Fruit fly (Drosophila melanogaster): ENCODE measurements around the gene CG32756.

CG32756 gene

DNA sequence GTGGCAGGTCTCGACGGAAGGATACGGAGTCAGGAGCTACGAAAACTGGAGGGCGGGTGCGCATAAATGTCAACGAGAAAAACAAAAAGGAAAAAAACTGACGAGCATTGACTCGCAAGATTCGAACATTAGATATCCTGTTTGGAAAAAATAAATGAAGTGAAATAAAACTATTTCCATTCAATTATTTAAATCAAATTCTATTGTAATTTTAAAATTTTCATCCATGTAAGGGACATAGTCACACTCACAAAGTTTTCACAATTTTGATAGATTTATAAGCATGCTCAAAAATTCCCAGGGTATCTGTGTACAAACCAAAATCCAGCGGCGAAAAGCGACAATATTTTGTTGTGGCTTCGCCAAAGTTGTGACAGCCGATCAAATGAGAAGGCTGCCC lies 50.5 kb downstream of the CG32756 start (continued):
- no peak for TF ChIP-seq CG15479 (GFP tag; optimal IDR thresholded peaks at IDR 0.05)
- no peak for TF ChIP-seq Aef1 (GFP tag; IDR thresholded peaks at IDR 0.05)
- no peak for TF ChIP-seq fd102C (GFP tag; optimal IDR thresholded peaks at IDR 0.05)
- TF ChIP-seq Dad (GFP tag; optimal IDR thresholded peaks at IDR 0.05), result no peak
- TF ChIP-seq CG2889 (GFP tag; IDR thresholded peaks at IDR 0.05), result no peak
- TF ChIP-seq Fer1 (GFP tag; optimal IDR thresholded peaks at IDR 0.05), result no peak
- no peak for TF ChIP-seq bowl (GFP tag; IDR thresholded peaks at IDR 0.05)
- TF ChIP-seq CG8281 (tag; optimal IDR thresholded peaks at IDR 0.05), result no peak
- TF ChIP-seq CG2678 (tag; optimal IDR thresholded peaks at IDR 0.05), result peak; percentile 26
- TF ChIP-seq CG13424 (tag; optimal IDR thresholded peaks at IDR 0.05), result peak; percentile 8
- TF ChIP-seq HLH3B (GFP tag; IDR thresholded peaks at IDR 0.05), result peak; percentile 39; the same call in 1 of the 2 replicates
- no peak for TF ChIP-seq ato (GFP tag; IDR thresholded peaks at IDR 0.05; ENCODE audit: partially characterized antibody)
- no peak for TF ChIP-seq Hey (tag; optimal IDR thresholded peaks at IDR 0.05)
- 0 out of 2 replicates have a peak, but pooled peaks have one; percentile 7 for TF ChIP-seq CG31224 (GFP tag; IDR thresholded peaks at IDR 0.05)
- TF ChIP-seq cato (GFP tag; optimal IDR thresholded peaks at IDR 0.05; ENCODE audit: borderline replicate concordance), result no peak
- TF ChIP-seq trem (tag; optimal IDR thresholded peaks at IDR 0.05), result no peak
- no peak for TF ChIP-seq Antp (GFP tag; optimal IDR thresholded peaks at IDR 0.05)
- no peak for TF ChIP-seq CG18599 (GFP tag; optimal IDR thresholded peaks at IDR 0.05)
- TF ChIP-seq Hr3 (GFP tag; optimal IDR thresholded peaks at IDR 0.05), result peak; percentile 28
- no peak for TF ChIP-seq sob (GFP tag; IDR thresholded peaks at IDR 0.05)
- no peak for TF ChIP-seq CG12659 (GFP tag; optimal IDR thresholded peaks at IDR 0.05)
- TF ChIP-seq CG14014 (GFP tag; IDR thresholded peaks at IDR 0.05), result no peak
- no peak for TF ChIP-seq CG32532 (GFP tag; IDR thresholded peaks at IDR 0.05)
- no peak for TF ChIP-seq CG10565 (GFP tag; optimal IDR thresholded peaks at IDR 0.05)
- no peak for TF ChIP-seq Lpt (GFP tag; optimal IDR thresholded peaks at IDR 0.05)
- no peak for TF ChIP-seq sna (GFP tag; IDR thresholded peaks at IDR 0.05; ENCODE audit: partially characterized antibody)
- peak; percentile 61; the same call in 1 of the 2 replicates for TF ChIP-seq CG17328 (GFP tag; IDR thresholded peaks at IDR 0.05)
- no peak for TF ChIP-seq CG10543 (GFP tag; optimal IDR thresholded peaks at IDR 0.05)
- TF ChIP-seq so (GFP tag; IDR thresholded peaks at IDR 0.05), result no peak
- TF ChIP-seq crp (GFP tag; optimal IDR thresholded peaks at IDR 0.05), result no peak
- TF ChIP-seq Elba2 (GFP tag; optimal IDR thresholded peaks at IDR 0.05), result no peak
- TF ChIP-seq dysf (GFP tag; IDR thresholded peaks at IDR 0.05), result 0 out of 3 replicates have a peak, but pooled peaks have one; percentile 23
- no peak for TF ChIP-seq yki (optimal IDR thresholded peaks at IDR 0.05)
- no peak for TF ChIP-seq Fer3 (tag; optimal IDR thresholded peaks at IDR 0.05)
- no peak for TF ChIP-seq fu2 (GFP tag; optimal IDR thresholded peaks at IDR 0.05)
- no peak for TF ChIP-seq Dip2 (GFP tag; IDR thresholded peaks at IDR 0.05)
- peak; percentile 34 for TF ChIP-seq CG7556 (GFP tag; optimal IDR thresholded peaks at IDR 0.05)
- TF ChIP-seq slou (GFP tag; optimal IDR thresholded peaks at IDR 0.05), result no peak
- no peak for TF ChIP-seq hth (optimal IDR thresholded peaks at IDR 0.05)
- TF ChIP-seq az2 (GFP tag; optimal IDR thresholded peaks at IDR 0.05), result peak; percentile 32
- 0 out of 2 replicates have a peak, but pooled peaks have one; percentile 22 for TF ChIP-seq ranshi (GFP tag; IDR thresholded peaks at IDR 0.05)
- no peak for TF ChIP-seq Gug (GFP tag; IDR thresholded peaks at IDR 0.05)
- TF ChIP-seq CG17568 (GFP tag; optimal IDR thresholded peaks at IDR 0.05), result no peak
- no peak for TF ChIP-seq ash1 (GFP tag; optimal IDR thresholded peaks at IDR 0.05)
- no peak for TF ChIP-seq CG15269 (tag; optimal IDR thresholded peaks at IDR 0.05)
- TF ChIP-seq CG11723 (GFP tag; optimal IDR thresholded peaks at IDR 0.05), result no peak
- TF ChIP-seq gro (GFP tag; optimal IDR thresholded peaks at IDR 0.05), result no peak
- no peak for TF ChIP-seq CG18476 (GFP tag; optimal IDR thresholded peaks at IDR 0.05)
- TF ChIP-seq CG7839 (tag; optimal IDR thresholded peaks at IDR 0.05), result peak; percentile 17
- no peak for TF ChIP-seq ac (GFP tag; optimal IDR thresholded peaks at IDR 0.05)
- TF ChIP-seq maf-S (GFP tag; optimal IDR thresholded peaks at IDR 0.05), result no peak
- no peak for TF ChIP-seq Dp (GFP tag; optimal IDR thresholded peaks at IDR 0.05)
